Worm (Caenorhabditis elegans) whole organism, L3 larva: ENCODE data around the gene ddo-3.

ENCODE experiments used
- ceh-16 ChIP-seq: sonication (generic microtip); optimal IDR thresholded peaks from 2 replicates; lab custom pipeline; 2017; ENCODE audit warnings: missing biosample characterization, missing genetic modification characterization
- pha-4 ChIP-seq: fragments of 150-350 bp; optimal IDR thresholded peaks from 2 replicates; lab custom pipeline; 2014; ENCODE audit warnings: missing biosample characterization, missing genetic modification reagents, missing genetic modification characterization

- TF ChIP-seq ceh-16 (no peak), pha-4 (no peak)
Measured at ce11 chrIII:6607067-6607466, 19.4 kb downstream of the ddo-3 start.
